ENCODE assay signal across 2 fruit fly cellular contexts in the genomic region with DNA sequence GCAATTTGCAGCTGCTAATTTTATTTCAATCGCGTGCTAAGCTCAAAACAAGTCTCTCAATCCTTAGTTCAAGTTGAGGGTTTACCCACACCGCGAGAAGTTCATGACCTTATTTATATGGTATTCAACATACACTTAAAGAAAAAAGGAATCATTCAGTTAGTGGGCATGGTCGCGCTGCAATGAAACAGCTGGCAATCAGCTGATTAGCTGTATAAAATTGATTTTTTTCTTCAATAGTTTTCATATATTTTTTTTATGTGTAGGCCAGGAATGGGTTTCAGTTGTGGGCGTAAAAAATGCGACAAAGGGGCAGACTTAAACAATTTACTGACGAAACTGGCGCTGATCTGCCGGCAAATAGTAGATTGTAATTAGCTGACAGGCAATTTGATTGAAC.
TF ChIP-seq lines count a peak whose summit lies in the region.

No protein-coding gene starts in this region.

TF ChIP-seq in whole organism, embryonic, 481 proteins besides CTCF, POLR2A, EP300 and RAD21 (continued from another document):
- TF ChIP-seq CG11695 (GFP tag; IDR thresholded peaks at IDR 0.05; lab: Robert Waterston, UW) (0 out of 3 replicates have a peak, but pooled peaks have one; percentile 25), CG14441 (GFP tag; IDR thresholded peaks at IDR 0.05; lab: Robert Waterston, UW) (peak; percentile 42; the same call in 1 of the 2 replicates), CG10366 (GFP tag; IDR thresholded peaks at IDR 0.05; lab: Robert Waterston, UW) (peak; percentile 25; the same call in 1 of the 2 replicates), CG33557 (GFP tag; optimal IDR thresholded peaks at IDR 0.05; lab: Kevin White, UChicago) (no peak), Ada2b (GFP tag; IDR thresholded peaks at IDR 0.05; lab: Robert Waterston, UW) (0 out of 2 replicates have a peak, but pooled peaks have one; percentile 22), odd (GFP tag; optimal IDR thresholded peaks at IDR 0.05; lab: Kevin White, UChicago) (no peak), Xbp1 (GFP tag; optimal IDR thresholded peaks at IDR 0.05; lab: Kevin White, UChicago) (peak; percentile 17), pzg (GFP tag; optimal IDR thresholded peaks at IDR 0.05; lab: Kevin White, UChicago) (no peak), fd96Cb (tag; optimal IDR thresholded peaks at IDR 0.05; lab: Kevin White, UChicago) (peak; percentile 5), CG11085 (GFP tag; IDR thresholded peaks at IDR 0.05; lab: Robert Waterston, UW) (0 out of 2 replicates have a peak, but pooled peaks have one; percentile 35), dpn (GFP tag; optimal IDR thresholded peaks at IDR 0.05; lab: Kevin White, UChicago) (peak; percentile 7 to 9), Hr51 (GFP tag; optimal IDR thresholded peaks at IDR 0.05; lab: Kevin White, UChicago) (peak in 1 of 2 experiments; percentile 24), hkb (optimal IDR thresholded peaks at IDR 0.05; lab: Kevin White, UChicago) (no peak), hkb (GFP tag; IDR thresholded peaks at IDR 0.05; lab: Robert Waterston, UW) (0 out of 2 replicates have a peak, but pooled peaks have one; percentile 19), btn (GFP tag; optimal IDR thresholded peaks at IDR 0.05; lab: Kevin White, UChicago) (no peak), bab2 (GFP tag; optimal IDR thresholded peaks at IDR 0.05; lab: Kevin White, UChicago) (peak; percentile 3), dmrt99B (tag; optimal IDR thresholded peaks at IDR 0.05; lab: Kevin White, UChicago) (peak; percentile 14), CG4820 (GFP tag; optimal IDR thresholded peaks at IDR 0.05; lab: Kevin White, UChicago) (peak; percentile 7), CG1024 (GFP tag; IDR thresholded peaks at IDR 0.05; lab: Robert Waterston, UW) (peak; percentile 31; the same call in 1 of the 2 replicates), CG34422 (GFP tag; IDR thresholded peaks at IDR 0.05; lab: Robert Waterston, UW) (no peak), CG1792 (GFP tag; optimal IDR thresholded peaks at IDR 0.05; lab: Kevin White, UChicago) (no peak), slbo (GFP tag; IDR thresholded peaks at IDR 0.05; lab: Robert Waterston, UW) (peak; percentile 32; the same call in 1 of the 2 replicates), Nf-YA (GFP tag; IDR thresholded peaks at IDR 0.05; lab: Robert Waterston, UW) (peak; percentile 22; the same call in 1 of the 2 replicates), CG17359 (tag; optimal IDR thresholded peaks at IDR 0.05; lab: Kevin White, UChicago) (peak; percentile 24), row (GFP tag; IDR thresholded peaks at IDR 0.05; lab: Robert Waterston, UW) (peak; percentile 33; the same call in 1 of the 3 replicates), amos (GFP tag; IDR thresholded peaks at IDR 0.05; lab: Robert Waterston, UW; ENCODE audit: partially characterized antibody) (no peak), fd64A (GFP tag; optimal IDR thresholded peaks at IDR 0.05; lab: Kevin White, UChicago) (no peak), Vsx1 (GFP tag; optimal IDR thresholded peaks at IDR 0.05; lab: Kevin White, UChicago) (no peak), Rfx (GFP tag; IDR thresholded peaks at IDR 0.05; lab: Robert Waterston, UW) (peak; percentile 49), E2f1 (GFP tag; IDR thresholded peaks at IDR 0.05; lab: Robert Waterston, UW) (0 out of 2 replicates have a peak, but pooled peaks have one; percentile 16), run (tag; optimal IDR thresholded peaks at IDR 0.05; lab: Kevin White, UChicago) (no peak), CrebB (tag; optimal IDR thresholded peaks at IDR 0.05; lab: Kevin White, UChicago) (no peak), dysf (GFP tag; IDR thresholded peaks at IDR 0.05; lab: Robert Waterston, UW) (0 out of 3 replicates have a peak, but pooled peaks have one; percentile 29), eve (GFP tag; optimal IDR thresholded peaks at IDR 0.05; lab: Kevin White, UChicago) (no peak), CG7357 (GFP tag; IDR thresholded peaks at IDR 0.05; lab: Robert Waterston, UW) (no peak), CG1647 (GFP tag; optimal IDR thresholded peaks at IDR 0.05; lab: Kevin White, UChicago) (peak; percentile 4), sob (GFP tag; IDR thresholded peaks at IDR 0.05; lab: Robert Waterston, UW) (peak; percentile 24; the same call in 1 of the 2 replicates), fd3F (GFP tag; optimal IDR thresholded peaks at IDR 0.05; lab: Kevin White, UChicago) (no peak), B-H1 (GFP tag; IDR thresholded peaks at IDR 0.05; lab: Robert Waterston, UW) (peak; percentile 26; the same call in 1 of the 3 replicates), prd (optimal IDR thresholded peaks at IDR 0.05; lab: Kevin White, UChicago) (no peak), prd (GFP tag; IDR thresholded peaks at IDR 0.05; lab: Robert Waterston, UW) (peak; percentile 32; the same call in 1 of the 3 replicates), Fer2 (tag; optimal IDR thresholded peaks at IDR 0.05; lab: Kevin White, UChicago) (no peak), slp2 (GFP tag; optimal IDR thresholded peaks at IDR 0.05; lab: Kevin White, UChicago) (peak; percentile 19), HLH54F (GFP tag; optimal IDR thresholded peaks at IDR 0.05; lab: Kevin White, UChicago) (peak; percentile 8), CG7839 (tag; optimal IDR thresholded peaks at IDR 0.05; lab: Kevin White, UChicago) (peak; percentile 4), CG32532 (GFP tag; IDR thresholded peaks at IDR 0.05; lab: Robert Waterston, UW) (0 out of 2 replicates have a peak, but pooled peaks have one; percentile 34), lab (GFP tag; optimal IDR thresholded peaks at IDR 0.05; lab: Kevin White, UChicago) (peak; percentile 28), dan (GFP tag; IDR thresholded peaks at IDR 0.05; lab: Robert Waterston, UW) (no peak), nau (GFP tag; optimal IDR thresholded peaks at IDR 0.05; lab: Kevin White, UChicago) (no peak), CG15269 (tag; optimal IDR thresholded peaks at IDR 0.05; lab: Kevin White, UChicago) (peak; percentile 1), CG8924 (tag; optimal IDR thresholded peaks at IDR 0.05; lab: Kevin White, UChicago) (no peak), H15 (GFP tag; IDR thresholded peaks at IDR 0.05; lab: Robert Waterston, UW) (no peak), Med (GFP tag; lab: Kevin White, UChicago) (peak; percentile 81), sens (GFP tag; lab: Kevin White, UChicago) (peak; percentile 82), danr (GFP tag; IDR thresholded peaks at IDR 0.05; lab: Robert Waterston, UW) (no peak), ind (GFP tag; optimal IDR thresholded peaks at IDR 0.05; lab: Kevin White, UChicago) (peak; percentile 3), Hey (tag; optimal IDR thresholded peaks at IDR 0.05; lab: Kevin White, UChicago) (no peak)

TF ChIP-seq in whole organism, prepupa, 60 proteins besides CTCF, POLR2A, EP300 and RAD21 (continued from another document):
- no peak for TF ChIP-seq CG4318 (GFP tag; optimal IDR thresholded peaks at IDR 0.05; lab: Kevin White, UChicago)
- TF ChIP-seq Ets96B (tag; optimal IDR thresholded peaks at IDR 0.05; lab: Kevin White, UChicago): no peak
- no peak for TF ChIP-seq CG11762 (GFP tag; optimal IDR thresholded peaks at IDR 0.05; lab: Kevin White, UChicago; ENCODE audit: insufficient read depth)
- peak; percentile 54 for TF ChIP-seq Eip78C (GFP tag; lab: Kevin White, UChicago)
- no peak for TF ChIP-seq CG32006 (GFP tag; optimal IDR thresholded peaks at IDR 0.05; lab: Kevin White, UChicago)
- TF ChIP-seq net (GFP tag; optimal IDR thresholded peaks at IDR 0.05; lab: Kevin White, UChicago): peak; percentile 14
- no peak for TF ChIP-seq Ets21C (GFP tag; optimal IDR thresholded peaks at IDR 0.05; lab: Kevin White, UChicago)
- no peak for TF ChIP-seq fd85E (GFP tag; optimal IDR thresholded peaks at IDR 0.05; lab: Kevin White, UChicago)
- no peak for TF ChIP-seq Hr38 (GFP tag; optimal IDR thresholded peaks at IDR 0.05; lab: Kevin White, UChicago)
- TF ChIP-seq spab (GFP tag; optimal IDR thresholded peaks at IDR 0.05; lab: Kevin White, UChicago): no peak
- TF ChIP-seq CG15336 (GFP tag; IDR thresholded peaks at IDR 0.05; lab: Robert Waterston, UW): no peak
- TF ChIP-seq Eip75B (GFP tag; optimal IDR thresholded peaks at IDR 0.05; lab: Kevin White, UChicago): no peak
- no peak for TF ChIP-seq vri (GFP tag; optimal IDR thresholded peaks at IDR 0.05; lab: Kevin White, UChicago)
- TF ChIP-seq fkh (GFP tag; optimal IDR thresholded peaks at IDR 0.05; lab: Kevin White, UChicago): no peak
- no peak for TF ChIP-seq CG3032 (tag; optimal IDR thresholded peaks at IDR 0.05; lab: Kevin White, UChicago)
- TF ChIP-seq CG16779 (tag; optimal IDR thresholded peaks at IDR 0.05; lab: Kevin White, UChicago): no peak
- TF ChIP-seq Sox14 (GFP tag; optimal IDR thresholded peaks at IDR 0.05; lab: Kevin White, UChicago): peak; percentile 10
- TF ChIP-seq lz (GFP tag; optimal IDR thresholded peaks at IDR 0.05; lab: Kevin White, UChicago): no peak
- 0 out of 3 replicates have a peak, but pooled peaks have one; percentile 41 for TF ChIP-seq eg (GFP tag; IDR thresholded peaks at IDR 0.05; lab: Robert Waterston, UW)
- TF ChIP-seq Hr39 (GFP tag; optimal IDR thresholded peaks at IDR 0.05; lab: Kevin White, UChicago): peak; percentile 16
- no peak for TF ChIP-seq CG6854 (GFP tag; optimal IDR thresholded peaks at IDR 0.05; lab: Kevin White, UChicago)
- TF ChIP-seq CG1621 (tag; optimal IDR thresholded peaks at IDR 0.05; lab: Kevin White, UChicago): no peak
- TF ChIP-seq CG8632 (GFP tag; optimal IDR thresholded peaks at IDR 0.05; lab: Kevin White, UChicago): no peak
- TF ChIP-seq dac (GFP tag; optimal IDR thresholded peaks at IDR 0.05; lab: Kevin White, UChicago): no peak
- TF ChIP-seq CG10631 (GFP tag; optimal IDR thresholded peaks at IDR 0.05; lab: Kevin White, UChicago): no peak
- TF ChIP-seq Sox102F (GFP tag; optimal IDR thresholded peaks at IDR 0.05; lab: Kevin White, UChicago): no peak
- TF ChIP-seq pdm3 (GFP tag; optimal IDR thresholded peaks at IDR 0.05; lab: Kevin White, UChicago): peak; percentile 15
- no peak for TF ChIP-seq Eip93F (GFP tag; optimal IDR thresholded peaks at IDR 0.05; lab: Kevin White, UChicago)
- peak; percentile 40 for TF ChIP-seq acj6 (GFP tag; optimal IDR thresholded peaks at IDR 0.05; lab: Kevin White, UChicago)
- no peak for TF ChIP-seq Lpt (GFP tag; optimal IDR thresholded peaks at IDR 0.05; lab: Kevin White, UChicago)
- no peak for TF ChIP-seq CG34406 (GFP tag; optimal IDR thresholded peaks at IDR 0.05; lab: Kevin White, UChicago)
- 0 out of 2 replicates have a peak, but pooled peaks have one; percentile 18 for TF ChIP-seq CG11294 (GFP tag; IDR thresholded peaks at IDR 0.05; lab: Robert Waterston, UW)
- no peak for TF ChIP-seq Blimp-1 (GFP tag; optimal IDR thresholded peaks at IDR 0.05; lab: Kevin White, UChicago)
- peak; percentile 18 for TF ChIP-seq Hr4 (GFP tag; optimal IDR thresholded peaks at IDR 0.05; lab: Kevin White, UChicago)
- no peak for TF ChIP-seq ss (GFP tag; optimal IDR thresholded peaks at IDR 0.05; lab: Kevin White, UChicago)
- TF ChIP-seq CG7368 (GFP tag; optimal IDR thresholded peaks at IDR 0.05; lab: Kevin White, UChicago): no peak
- TF ChIP-seq OdsH (GFP tag; optimal IDR thresholded peaks at IDR 0.05; lab: Kevin White, UChicago): peak; percentile 10
